Worm (Caenorhabditis elegans): ENCODE data around the gene K07D4.9.

DNA sequence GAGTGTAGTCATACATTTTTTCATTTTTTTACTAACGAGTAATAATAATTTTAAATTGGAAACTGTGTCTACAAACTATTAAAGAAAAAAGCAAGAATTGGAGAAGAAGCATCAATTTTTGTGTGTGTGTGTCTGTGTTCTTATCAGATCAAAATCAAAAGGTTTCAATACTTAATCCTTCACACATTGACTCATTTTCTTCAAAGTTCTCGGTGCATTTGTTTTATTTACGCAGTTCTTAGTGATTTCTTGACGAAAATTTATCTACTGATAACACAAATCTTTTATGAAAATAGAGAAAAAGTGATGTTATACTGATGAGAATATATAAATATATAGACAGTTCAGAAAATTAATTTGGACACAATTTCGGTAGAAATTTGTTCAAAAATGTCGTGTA lies 32.4 kb upstream of the K07D4.9 start, which contains the start of gene clc-22:
- TF ChIP-seq tbx-11 (GFP tag; IDR thresholded peaks at IDR 0.05) (no peak), ama-1 (optimal IDR thresholded peaks at IDR 0.05) (no peak), tra-4 (tag; optimal IDR thresholded peaks at IDR 0.05) (no peak), ets-7 (tag; optimal IDR thresholded peaks at IDR 0.05) (no peak), scrt-1 (GFP tag; IDR thresholded peaks at IDR 0.05) (no peak), sea-1 (GFP tag; conservative IDR thresholded peaks at IDR 0.05) (no peak), aly-1 (tag; optimal IDR thresholded peaks at IDR 0.05) (no peak), hnd-1 (tag; optimal IDR thresholded peaks at IDR 0.05) (no peak), ceh-13 (GFP tag; optimal IDR thresholded peaks at IDR 0.05) (no peak), pes-1 (GFP tag; IDR thresholded peaks at IDR 0.05) (no peak), flt-1 (GFP tag; IDR thresholded peaks at IDR 0.05) (no peak)
